Worm (Caenorhabditis elegans): Measurements from ENCODE around the gene cyp-37A1.

ce11 chrII:14063044-14063500 lies 46.3 kb upstream of the cyp-37A1 start, which contains the start of gene lem-2:
- TF ChIP-seq unc-130 (tag; optimal IDR thresholded peaks at IDR 0.05) (peak; percentile 48), nhr-237 (tag; optimal IDR thresholded peaks at IDR 0.05) (peak; percentile 2), ama-1 (optimal IDR thresholded peaks at IDR 0.05) (no peak), aly-2 (tag; optimal IDR thresholded peaks at IDR 0.05) (peak; percentile 31), elt-3 (tag; optimal IDR thresholded peaks at IDR 0.05) (peak in 1 of 6 experiments; percentile 40)

Data from whole organism, L1 larva.